Worm (Caenorhabditis elegans) whole organism, L1 larva: Measurements from ENCODE around the gene basl-1.
A peak's percentile ranks its signal among the peaks of the same experiment; 100 is the strongest.

Experiments
- C04F5.9 ChIP-seq: sonication (generic microtip); optimal IDR thresholded peaks from 2 replicates; lab custom pipeline; 2016; ENCODE audit warnings: missing genetic modification characterization, missing compliant biosample characterization
- F16B12.6 ChIP-seq: fragments of 150-350 bp; optimal IDR thresholded peaks from 2 replicates; lab custom pipeline; 2014; ENCODE audit warnings: missing biosample characterization, missing genetic modification characterization
- ama-1 ChIP-seq: fragments of 150-350 bp; optimal IDR thresholded peaks from 2 replicates; lab custom pipeline; 2014
- blmp-1 ChIP-seq: fragments of 150-350 bp; optimal IDR thresholded peaks from 2 replicates; lab custom pipeline; 2014; ENCODE audit warnings: missing biosample characterization, missing genetic modification characterization
- ceh-8 ChIP-seq: fragments of 200-800 bp; sonication (Bioruptor generic); optimal IDR thresholded peaks from 2 replicates; lab custom pipeline; 2018; ENCODE audit warnings: mild to moderate bottlenecking, missing genetic modification characterization, moderate library complexity, missing compliant biosample characterization
- ceh-88 ChIP-seq: fragments of 200-800 bp; sonication (Bioruptor generic); IDR thresholded peaks from 2 replicates; pipeline ENCODE4 v1.3.6; 2022; ENCODE audit warnings: missing genetic modification characterization, missing compliant biosample characterization
- ces-1 ChIP-seq: fragments of 150-350 bp; optimal IDR thresholded peaks from 2 replicates; lab custom pipeline; 2014; ENCODE audit warnings: missing biosample characterization, missing genetic modification reagents, missing genetic modification characterization
- efl-1 ChIP-seq, 4 experiments: fragments of 150-350 bp; optimal IDR thresholded peaks in 3 of 4; peaks in 1 of 4; 1 replicate in 1 of 4; 2 replicates in 3 of 4; lab custom pipeline; 2014; ENCODE audit warnings: missing biosample characterization in 2 of 4, missing genetic modification characterization in 2 of 4, missing genetic modification reagents in 2 of 4
- egl-27 ChIP-seq, 2 experiments: fragments of 150-350 bp in 1 of 2; sonication (generic microtip); optimal IDR thresholded peaks; 3 replicates each; lab custom pipeline; 2017 to 2018; ENCODE audit warnings: missing biosample characterization in 2 of 2, missing genetic modification characterization in 2 of 2, missing genetic modification reagents in 2 of 2
- elt-2 ChIP-seq: sonication (generic microtip); optimal IDR thresholded peaks from 2 replicates; lab custom pipeline; 2016; ENCODE audit warnings: missing genetic modification characterization, mild to moderate bottlenecking, inconsistent platforms, missing compliant biosample characterization, missing genetic modification reagents
- elt-3 ChIP-seq, 6 experiments: fragments of 150-350 bp in 1 of 6; sonication (generic microtip); optimal IDR thresholded peaks; 2 replicates each; lab custom pipeline; 2017 to 2018; ENCODE audit warnings: missing biosample characterization in 6 of 6, missing genetic modification characterization in 6 of 6, inconsistent platforms in 1 of 6
- fkh-8 ChIP-seq: sonication (generic microtip); optimal IDR thresholded peaks from 2 replicates; lab custom pipeline; 2016; ENCODE audit warnings: mild to moderate bottlenecking, missing genetic modification characterization, missing compliant biosample characterization
- fos-1 ChIP-seq: fragments of 150-350 bp; optimal IDR thresholded peaks from 2 replicates; lab custom pipeline; 2014; ENCODE audit warnings: missing biosample characterization, missing genetic modification characterization
- hlh-4 ChIP-seq: sonication (generic microtip); optimal IDR thresholded peaks from 2 replicates; lab custom pipeline; 2016; ENCODE audit warnings: mild to moderate bottlenecking, missing genetic modification characterization, missing compliant biosample characterization
- isw-1 ChIP-seq: fragments of 200-800 bp; sonication (Bioruptor generic); IDR thresholded peaks from 2 replicates; pipeline ENCODE4 v1.3.6; 2022; ENCODE audit warnings: missing genetic modification characterization, missing compliant biosample characterization
- lin-14 ChIP-seq: fragments of 200-800 bp; sonication (Bioruptor generic); optimal IDR thresholded peaks from 2 replicates; lab custom pipeline; 2018; ENCODE audit warnings: mild to moderate bottlenecking, missing genetic modification characterization, moderate library complexity, missing compliant biosample characterization
- lin-35 ChIP-seq, 2 experiments: fragments of 150-350 bp; optimal IDR thresholded peaks; 2 replicates each; lab custom pipeline; 2014; ENCODE audit warnings: missing biosample characterization in 2 of 2, missing genetic modification characterization in 2 of 2, missing genetic modification reagents in 2 of 2
- lin-39 ChIP-seq: fragments of 150-350 bp; optimal IDR thresholded peaks from 2 replicates; lab custom pipeline; 2014; ENCODE audit warnings: missing biosample characterization, missing genetic modification reagents, missing genetic modification characterization
- lsy-2 ChIP-seq, 2 experiments: fragments of 150-350 bp; optimal IDR thresholded peaks; 2 replicates each; lab custom pipeline; 2014; ENCODE audit warnings: missing biosample characterization in 2 of 2, missing genetic modification characterization in 2 of 2
- mab-9 ChIP-seq: fragments of 200-800 bp; sonication (Bioruptor generic); IDR thresholded peaks from 2 replicates; pipeline ENCODE4 v1.3.6; 2022; ENCODE audit warnings: missing genetic modification reagents, missing genetic modification characterization, missing compliant biosample characterization
- mdl-1 ChIP-seq, 2 experiments: fragments of 150-350 bp; optimal IDR thresholded peaks; 2 replicates each; lab custom pipeline; 2014 to 2017; ENCODE audit warnings: missing biosample characterization in 2 of 2, missing genetic modification characterization in 2 of 2, inconsistent platforms in 1 of 2
- mef-2 ChIP-seq: fragments of 150-350 bp; optimal IDR thresholded peaks from 2 replicates; lab custom pipeline; 2014; ENCODE audit warnings: missing biosample characterization, missing genetic modification characterization
- mep-1 ChIP-seq: fragments of 150-350 bp; optimal IDR thresholded peaks from 2 replicates; lab custom pipeline; 2014; ENCODE audit warnings: missing biosample characterization, missing genetic modification characterization
- nhr-12 ChIP-seq: sonication (generic microtip); optimal IDR thresholded peaks from 2 replicates; lab custom pipeline; 2017; ENCODE audit warnings: missing biosample characterization, missing genetic modification characterization
- nhr-20 ChIP-seq: sonication (generic microtip); optimal IDR thresholded peaks from 2 replicates; lab custom pipeline; 2016; ENCODE audit warnings: mild to moderate bottlenecking, missing genetic modification characterization, missing compliant biosample characterization
- nhr-28 ChIP-seq: fragments of 150-350 bp; optimal IDR thresholded peaks from 2 replicates; lab custom pipeline; 2014; ENCODE audit warnings: missing biosample characterization, missing genetic modification characterization
- nhr-71 ChIP-seq: sonication (generic microtip); optimal IDR thresholded peaks from 2 replicates; lab custom pipeline; 2016; ENCODE audit warnings: mild to moderate bottlenecking, missing genetic modification characterization, moderate library complexity, missing compliant biosample characterization
- nhr-77 ChIP-seq: fragments of 150-350 bp; optimal IDR thresholded peaks from 2 replicates; lab custom pipeline; 2014; ENCODE audit warnings: missing biosample characterization, missing genetic modification characterization
- nhr-85 ChIP-seq: sonication (generic microtip); peaks from one replicate; lab custom pipeline; 2016; ENCODE audit warnings: missing genetic modification characterization, inconsistent platforms, missing compliant biosample characterization
- nhr-90 ChIP-seq: sonication (generic microtip); optimal IDR thresholded peaks from 2 replicates; lab custom pipeline; 2016; ENCODE audit warnings: mild to moderate bottlenecking, missing genetic modification characterization, missing compliant biosample characterization; ENCODE audit not compliant: poor library complexity
- pag-3 ChIP-seq: sonication (generic microtip); optimal IDR thresholded peaks from 2 replicates; lab custom pipeline; 2017; ENCODE audit warnings: missing genetic modification characterization, mild to moderate bottlenecking, missing compliant biosample characterization, antibody characterized with exemption, borderline replicate concordance; ENCODE audit not compliant: insufficient read depth
- rnt-1 ChIP-seq: sonication (generic microtip); optimal IDR thresholded peaks from 2 replicates; lab custom pipeline; 2016; ENCODE audit warnings: mild to moderate bottlenecking, missing genetic modification characterization, moderate library complexity, missing compliant biosample characterization
- snpc-4 ChIP-seq: fragments of 150-350 bp; optimal IDR thresholded peaks from 2 replicates; lab custom pipeline; 2014; ENCODE audit warnings: missing biosample characterization, missing genetic modification characterization
- snu-23 ChIP-seq: sonication (generic microtip); optimal IDR thresholded peaks from 2 replicates; lab custom pipeline; 2016; ENCODE audit warnings: missing genetic modification characterization, missing compliant biosample characterization
- sptf-1 ChIP-seq: fragments of 150-350 bp; optimal IDR thresholded peaks from 2 replicates; lab custom pipeline; 2014; ENCODE audit warnings: missing biosample characterization, missing genetic modification characterization
- swsn-7 ChIP-seq: sonication (generic microtip); optimal IDR thresholded peaks from 2 replicates; lab custom pipeline; 2016; ENCODE audit warnings: missing genetic modification characterization, missing compliant biosample characterization
- tbx-2 ChIP-seq: sonication (generic microtip); optimal IDR thresholded peaks from 2 replicates; lab custom pipeline; 2016; ENCODE audit warnings: missing genetic modification characterization, missing compliant biosample characterization
- unc-62 ChIP-seq: fragments of 150-350 bp; optimal IDR thresholded peaks from 2 replicates; lab custom pipeline; 2014; ENCODE audit warnings: missing biosample characterization, missing genetic modification reagents, missing genetic modification characterization
- unc-86 ChIP-seq: sonication (generic microtip); optimal IDR thresholded peaks from 2 replicates; lab custom pipeline; 2016; ENCODE audit warnings: missing genetic modification characterization, missing compliant biosample characterization
- unc-98 ChIP-seq: fragments of 200-800 bp; sonication (Bioruptor generic); IDR thresholded peaks from 2 replicates; pipeline ENCODE4 v1.3.6; 2022; ENCODE audit warnings: missing genetic modification characterization, missing compliant biosample characterization
- zip-4 ChIP-seq: fragments of 200-800 bp; sonication (Bioruptor generic); optimal IDR thresholded peaks from 2 replicates; lab custom pipeline; 2018; ENCODE audit warnings: mild to moderate bottlenecking, missing genetic modification characterization, moderate library complexity, missing compliant biosample characterization
- ztf-11 ChIP-seq, 2 experiments: sonication (generic microtip); optimal IDR thresholded peaks; 2 replicates each; lab custom pipeline; 2016 to 2017; ENCODE audit warnings: missing genetic modification characterization in 2 of 2, missing biosample characterization in 1 of 2, missing compliant biosample characterization in 1 of 2
- ztf-4 ChIP-seq: fragments of 150-350 bp; optimal IDR thresholded peaks from 2 replicates; lab custom pipeline; 2014; ENCODE audit warnings: missing biosample characterization, missing genetic modification characterization

Gene basl-1

DNA sequence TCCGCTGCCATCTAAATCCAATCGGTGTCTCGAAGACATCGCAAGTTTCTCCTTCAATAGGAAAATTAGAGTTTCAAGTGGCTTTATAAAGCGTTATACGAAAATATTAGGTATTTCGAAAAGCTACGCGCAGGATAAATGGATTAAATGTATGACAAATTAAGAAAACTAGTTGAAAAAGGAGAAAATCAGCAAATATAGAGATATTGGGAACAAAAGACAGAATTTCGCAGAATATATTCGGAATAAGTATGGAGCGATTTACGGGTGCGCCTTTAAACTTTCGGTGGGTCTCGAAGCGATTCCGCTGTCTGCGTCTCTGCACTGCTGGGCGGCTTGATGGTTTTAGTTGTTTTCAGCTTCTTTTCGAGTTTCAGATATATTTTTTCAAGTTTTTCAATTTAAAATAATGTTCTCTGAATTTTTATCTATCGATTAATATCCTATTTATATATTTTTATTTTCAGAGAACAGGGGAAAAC, 23.0 kb upstream of the basl-1 start, which contains the start of the genes ddx-15 and ucr-1 (continued):
- TF ChIP-seq mdl-1 (tag; optimal IDR thresholded peaks at IDR 0.05; lab: Kevin White, UChicago) (peak in 1 of 2 experiments; percentile 46), mef-2 (tag; lab: Kevin White, UChicago) (no peak), elt-2 (tag; lab: Kevin White, UChicago) (peak; percentile 2), rnt-1 (tag; lab: Kevin White, UChicago) (peak; percentile 73), unc-86 (tag; lab: Kevin White, UChicago) (peak; percentile 69), efl-1 (optimal IDR thresholded peaks at IDR 0.05; lab: Kevin White, UChicago) (peak; percentile 81 to 83), efl-1 (GFP tag; optimal IDR thresholded peaks at IDR 0.05 in 1 of 2; lab: Kevin White, UChicago) (peak; percentile 76 to 97), ceh-8 (no peak), lin-35 (GFP tag; optimal IDR thresholded peaks at IDR 0.05; lab: Kevin White, UChicago) (peak; percentile 82 to 85), lsy-2 (tag; optimal IDR thresholded peaks at IDR 0.05; lab: Kevin White, UChicago) (peak; percentile 85), isw-1 (peak; percentile 76), nhr-28 (tag; lab: Kevin White, UChicago) (no peak), tbx-2 (tag; lab: Kevin White, UChicago) (peak; percentile 55), snu-23 (GFP tag; lab: Kevin White, UChicago) (peak; percentile 78), lin-14 (GFP tag; lab: Kevin White, UChicago) (peak; percentile 75), hlh-4 (tag; lab: Kevin White, UChicago) (no peak), unc-98 (GFP tag; lab: Robert Waterston, UW) (no peak), egl-27 (tag; optimal IDR thresholded peaks at IDR 0.05; lab: Kevin White, UChicago) (no peak), sptf-1 (tag; lab: Kevin White, UChicago) (no peak), nhr-77 (tag; lab: Kevin White, UChicago) (peak; percentile 51), ama-1 (no peak), F16B12.6 (peak; percentile 14), pag-3 (tag; lab: Kevin White, UChicago) (no peak), ceh-88 (GFP tag; lab: Robert Waterston, UW) (no peak; the same call in 1 of the 2 replicates), ces-1 (no peak), fkh-8 (peak; percentile 72), mab-9 (no peak), ztf-4 (tag; lab: Kevin White, UChicago) (no peak), nhr-90 (tag; lab: Kevin White, UChicago) (peak; percentile 34), fos-1 (peak; percentile 43), zip-4 (GFP tag; lab: Kevin White, UChicago) (no peak), snpc-4 (tag; lab: Kevin White, UChicago) (peak; percentile 32), ztf-11 (tag; optimal IDR thresholded peaks at IDR 0.05; lab: Kevin White, UChicago) (no peak), nhr-12 (tag; lab: Kevin White, UChicago) (no peak), unc-62 (GFP tag; lab: Kevin White, UChicago) (no peak)

DNA sequence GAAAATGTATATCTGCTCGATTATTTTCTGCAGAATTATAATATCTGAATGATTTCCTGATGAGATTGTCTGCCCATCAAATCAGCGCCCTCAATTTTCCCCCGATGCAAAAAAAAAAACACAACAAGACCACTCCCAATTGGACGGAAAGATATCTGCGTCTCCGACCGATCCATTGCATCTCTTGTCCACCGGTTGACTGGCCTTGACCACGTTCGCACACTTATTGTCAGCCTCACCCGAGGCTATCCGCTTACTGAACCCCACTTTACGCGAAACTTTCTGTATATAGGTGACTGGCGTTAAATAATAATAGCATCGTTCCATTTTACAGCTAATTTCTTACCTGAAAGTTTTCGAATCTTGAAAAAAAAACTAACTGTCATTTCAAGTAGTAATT, 20.4 kb upstream of the basl-1 start:
- TF ChIP-seq nhr-71 (tag; lab: Kevin White, UChicago) = peak; percentile 6
- TF ChIP-seq ama-1 = no peak
- TF ChIP-seq blmp-1 (tag; lab: Kevin White, UChicago) = peak; percentile 52
- TF ChIP-seq rnt-1 (tag; lab: Kevin White, UChicago) = peak; percentile 12
- TF ChIP-seq nhr-90 (tag; lab: Kevin White, UChicago) = peak; percentile 23
- peak; percentile 71 for TF ChIP-seq nhr-85 (tag; lab: Kevin White, UChicago)
- TF ChIP-seq snu-23 (GFP tag; lab: Kevin White, UChicago) = peak; percentile 50
- TF ChIP-seq mep-1 (tag; lab: Kevin White, UChicago) = peak; percentile 53
- no peak for TF ChIP-seq C04F5.9 (tag; lab: Kevin White, UChicago)
- TF ChIP-seq swsn-7 (tag; lab: Kevin White, UChicago) = no peak
- TF ChIP-seq elt-3 (tag; optimal IDR thresholded peaks at IDR 0.05; lab: Kevin White, UChicago) = peak in 2 of 6 experiments; percentile 3 to 44
- TF ChIP-seq nhr-20 = peak; percentile 36
- peak in 1 of 2 experiments; percentile 25 for TF ChIP-seq lin-35 (GFP tag; optimal IDR thresholded peaks at IDR 0.05; lab: Kevin White, UChicago)
- TF ChIP-seq lin-39 (tag; lab: Kevin White, UChicago) = no peak
- peak; percentile 59 for TF ChIP-seq lin-14 (GFP tag; lab: Kevin White, UChicago)
